Fruit fly (Drosophila melanogaster): ENCODE results near the gene lmgA.

dm6 chr2L:8481623-8482424 lies 46.6 kb downstream of the lmgA start, which contains the start of gene CG43796:
- TF ChIP-seq Taf1 (GFP tag; IDR thresholded peaks at IDR 0.05) = no peak
- TF ChIP-seq gro (GFP tag; optimal IDR thresholded peaks at IDR 0.05) = no peak
- no peak for TF ChIP-seq CG11504 (tag; optimal IDR thresholded peaks at IDR 0.05)
- TF ChIP-seq CG15011 (GFP tag; optimal IDR thresholded peaks at IDR 0.05) = no peak
- no peak for TF ChIP-seq zen (tag; optimal IDR thresholded peaks at IDR 0.05)
- TF ChIP-seq CG13894 (tag; optimal IDR thresholded peaks at IDR 0.05) = no peak
- TF ChIP-seq CG11093 (GFP tag; IDR thresholded peaks at IDR 0.05) = no peak
- no peak for TF ChIP-seq CG10462 (GFP tag; optimal IDR thresholded peaks at IDR 0.05)
- TF ChIP-seq CrebB (tag; optimal IDR thresholded peaks at IDR 0.05) = no peak
- TF ChIP-seq tll (GFP tag; optimal IDR thresholded peaks at IDR 0.05) = no peak
